Worm (Caenorhabditis elegans) whole organism, early embryonic: ENCODE data around the gene spas-1.

Experiments used
- B0310.2 ChIP-seq: sonication (generic microtip); optimal IDR thresholded peaks from 2 replicates; lab custom pipeline; 2016; ENCODE audit warnings: mild to moderate bottlenecking, missing genetic modification characterization, missing compliant biosample characterization
- F13C5.2 ChIP-seq: sonication (generic microtip); optimal IDR thresholded peaks from 2 replicates; lab custom pipeline; 2017; ENCODE audit warnings: mild to moderate bottlenecking, missing genetic modification characterization, inconsistent platforms, missing compliant biosample characterization
- aly-1 ChIP-seq: sonication (generic microtip); optimal IDR thresholded peaks from 2 replicates; lab custom pipeline; 2016; ENCODE audit warnings: missing genetic modification characterization, missing compliant biosample characterization
- ama-1 ChIP-seq: fragments of 150-350 bp; optimal IDR thresholded peaks from 2 replicates; lab custom pipeline; 2014
- ceh-36 ChIP-seq: sonication (generic microtip); optimal IDR thresholded peaks from 2 replicates; lab custom pipeline; 2016; ENCODE audit warnings: missing genetic modification characterization, inconsistent platforms, missing compliant biosample characterization
- ets-7 ChIP-seq: sonication (generic microtip); optimal IDR thresholded peaks from 2 replicates; lab custom pipeline; 2016; ENCODE audit warnings: missing genotype, missing genetic modification characterization, missing compliant biosample characterization
- flt-1 ChIP-seq: fragments of 200-800 bp; sonication (Bioruptor generic); IDR thresholded peaks from 2 replicates; pipeline ENCODE4 v1.3.6; 2022; ENCODE audit warnings: missing genetic modification characterization, missing compliant biosample characterization
- hmbx-1 ChIP-seq: sonication (generic microtip); optimal IDR thresholded peaks from 2 replicates; lab custom pipeline; 2016; ENCODE audit warnings: mild to moderate bottlenecking, missing genetic modification characterization, missing compliant biosample characterization
- pes-1 ChIP-seq: fragments of 200-800 bp; sonication (Bioruptor generic); IDR thresholded peaks from 2 replicates; pipeline ENCODE4 v1.3.6; 2022; ENCODE audit warnings: missing genetic modification reagents, missing genetic modification characterization, missing compliant biosample characterization
- scrt-1 ChIP-seq: fragments of 200-800 bp; sonication (Bioruptor generic); IDR thresholded peaks from 2 replicates; pipeline ENCODE4 v1.3.6; 2022; ENCODE audit warnings: missing genetic modification characterization, missing compliant biosample characterization

DNA sequence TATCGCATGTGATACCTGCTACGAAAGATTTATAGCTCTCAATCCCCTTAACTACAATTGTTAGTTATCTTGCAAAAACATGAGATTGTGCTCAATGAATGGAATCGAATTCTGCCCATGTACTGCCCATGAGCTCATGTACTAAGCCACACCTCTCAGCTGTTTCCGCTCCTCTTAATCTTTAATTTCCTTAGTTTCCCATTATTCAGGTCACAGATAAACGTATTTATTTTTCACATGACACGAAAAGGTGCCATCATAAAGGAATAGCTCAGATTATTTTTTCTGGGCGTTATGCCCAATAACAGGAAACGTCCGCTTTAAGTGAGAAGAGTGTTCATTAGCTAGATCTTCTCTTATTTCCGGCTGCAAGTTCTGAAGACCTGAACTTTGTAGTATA lies 10.4 kb downstream of the spas-1 start:
- TF ChIP-seq ama-1 (lab: Kevin White, UChicago) (no peak), ets-7 (tag; lab: Kevin White, UChicago) (no peak), B0310.2 (tag; lab: Kevin White, UChicago) (no peak), aly-1 (tag; lab: Kevin White, UChicago) (no peak), flt-1 (no peak), hmbx-1 (tag; lab: Kevin White, UChicago) (no peak), pes-1 (GFP tag; lab: Robert Waterston, UW) (no peak), scrt-1 (GFP tag; lab: Robert Waterston, UW) (no peak), F13C5.2 (no peak), ceh-36 (tag; lab: Kevin White, UChicago) (no peak)
